Fruit fly (Drosophila melanogaster) whole organism, embryonic: ENCODE measurements around the gene SKIP.

Experiments used
- Adf1 ChIP-seq: fragments of 200-800 bp; sonication (Bioruptor generic); IDR thresholded peaks from 2 replicates; pipeline ENCODE4 v1.3.6; 2022; ENCODE audit warnings: missing biosample characterization, missing genetic modification characterization
- B-H1 ChIP-seq: fragments of 200-800 bp; sonication (Bioruptor generic); IDR thresholded peaks from 3 replicates; pipeline ENCODE4 v1.3.6; 2022; ENCODE audit warnings: missing biosample characterization, missing genetic modification characterization
- Bgb ChIP-seq: fragments of 200-800 bp; sonication (Bioruptor generic); IDR thresholded peaks from 2 replicates; pipeline ENCODE4 v1.3.6; 2022; ENCODE audit warnings: missing biosample characterization, missing genetic modification characterization; ENCODE audit not compliant: partially characterized antibody
- CG10543 ChIP-seq: fragments of 200-800 bp; sonication (Bioruptor generic); optimal IDR thresholded peaks from 3 replicates; lab custom pipeline; 2017; ENCODE audit warnings: missing biosample characterization, mild to moderate bottlenecking, missing genetic modification characterization, moderate library complexity
- CG13123 ChIP-seq: fragments of 200-800 bp; sonication (Bioruptor generic); optimal IDR thresholded peaks from 2 replicates; lab custom pipeline; 2016; ENCODE audit warnings: missing biosample characterization, missing genetic modification characterization
- CG13287 ChIP-seq: fragments of 200-800 bp; sonication (Bioruptor generic); IDR thresholded peaks from 2 replicates; pipeline ENCODE4 v1.3.6; 2022; ENCODE audit warnings: missing biosample characterization, missing genetic modification characterization; ENCODE audit not compliant: partially characterized antibody
- CG14667 ChIP-seq: fragments of 200-800 bp; sonication (Bioruptor generic); IDR thresholded peaks from 2 replicates; pipeline ENCODE4 v1.3.6; 2022; ENCODE audit warnings: missing biosample characterization, missing genetic modification characterization
- CG14710 ChIP-seq: fragments of 200-800 bp; sonication (Bioruptor generic); optimal IDR thresholded peaks from 3 replicates; lab custom pipeline; 2019; ENCODE audit warnings: missing biosample characterization, mild to moderate bottlenecking, missing genetic modification characterization, moderate library complexity
- CG15073 ChIP-seq: fragments of 200-800 bp; sonication (Bioruptor generic); optimal IDR thresholded peaks from 2 replicates; lab custom pipeline; 2016; ENCODE audit warnings: missing biosample characterization, missing genetic modification characterization
- CG15479 ChIP-seq: fragments of 200-800 bp; sonication (Bioruptor generic); optimal IDR thresholded peaks from 3 replicates; lab custom pipeline; 2019; ENCODE audit warnings: missing biosample characterization, mild to moderate bottlenecking, missing genetic modification characterization, moderate library complexity
- CG15696 ChIP-seq: fragments of 200-800 bp; sonication (Bioruptor generic); optimal IDR thresholded peaks from 2 replicates; lab custom pipeline; 2019; ENCODE audit warnings: missing biosample characterization, mild to moderate bottlenecking, missing genetic modification characterization, moderate library complexity
- CG17361 ChIP-seq: fragments of 200-800 bp; sonication (Bioruptor generic); IDR thresholded peaks from 3 replicates; pipeline ENCODE4 v1.3.6; 2022; ENCODE audit warnings: missing biosample characterization, missing genetic modification characterization
- CG18011 ChIP-seq: fragments of 200-800 bp; sonication (Bioruptor generic); optimal IDR thresholded peaks from 2 replicates; lab custom pipeline; 2017; ENCODE audit warnings: missing biosample characterization, missing genetic modification characterization, mild to moderate bottlenecking, moderate library complexity, missing genotype
- CG18262 ChIP-seq: fragments of 200-800 bp; optimal IDR thresholded peaks from 3 replicates; lab custom pipeline; 2019; ENCODE audit warnings: missing biosample characterization, mild to moderate bottlenecking, missing genetic modification characterization, moderate library complexity
- CG18476 ChIP-seq: fragments of 200-800 bp; sonication (Bioruptor generic); optimal IDR thresholded peaks from 2 replicates; lab custom pipeline; 2016; ENCODE audit warnings: missing biosample characterization, mild to moderate bottlenecking, missing genetic modification characterization
- CG18619 ChIP-seq: fragments of 200-800 bp; sonication (Bioruptor generic); optimal IDR thresholded peaks from 3 replicates; lab custom pipeline; 2017; ENCODE audit warnings: missing biosample characterization, mild to moderate bottlenecking, missing genetic modification characterization
- CG30431 ChIP-seq: fragments of 200-800 bp; sonication (Bioruptor generic); optimal IDR thresholded peaks from 2 replicates; lab custom pipeline; 2017; ENCODE audit warnings: missing biosample characterization, missing genetic modification characterization
- CG33557 ChIP-seq: fragments of 200-800 bp; sonication (Bioruptor generic); optimal IDR thresholded peaks from 2 replicates; lab custom pipeline; 2019; ENCODE audit warnings: missing biosample characterization, mild to moderate bottlenecking, missing genetic modification characterization, moderate library complexity
- CG4424 ChIP-seq: fragments of 200-800 bp; sonication (Bioruptor generic); optimal IDR thresholded peaks from 3 replicates; lab custom pipeline; 2016; ENCODE audit warnings: missing biosample characterization, missing genetic modification characterization
- CG4707 ChIP-seq: fragments of 200-800 bp; sonication (Bioruptor generic); optimal IDR thresholded peaks from 2 replicates; lab custom pipeline; 2018; ENCODE audit warnings: missing biosample characterization, mild to moderate bottlenecking, missing genetic modification characterization, moderate library complexity
- CG6683 ChIP-seq: fragments of 200-800 bp; sonication (Bioruptor generic); optimal IDR thresholded peaks from 2 replicates; lab custom pipeline; 2017; ENCODE audit warnings: missing biosample characterization, mild to moderate bottlenecking, missing genetic modification characterization, missing genetic modification reagents
- CG7745 ChIP-seq: fragments of 200-800 bp; sonication (Bioruptor generic); optimal IDR thresholded peaks from 2 replicates; lab custom pipeline; 2018; ENCODE audit warnings: missing biosample characterization, mild to moderate bottlenecking, missing genetic modification characterization, moderate library complexity
- CG7987 ChIP-seq: fragments of 200-800 bp; sonication (Bioruptor generic); optimal IDR thresholded peaks from 2 replicates; lab custom pipeline; 2018; ENCODE audit warnings: missing biosample characterization, mild to moderate bottlenecking, missing genetic modification characterization, moderate library complexity
- CG8281 ChIP-seq: fragments of 200-800 bp; sonication (Bioruptor generic); optimal IDR thresholded peaks from 2 replicates; lab custom pipeline; 2018; ENCODE audit warnings: missing biosample characterization, mild to moderate bottlenecking, missing genetic modification characterization, moderate library complexity
- CG9797 ChIP-seq: fragments of 200-800 bp; sonication (Bioruptor generic); optimal IDR thresholded peaks from 3 replicates; lab custom pipeline; 2018; ENCODE audit warnings: missing biosample characterization, mild to moderate bottlenecking, missing genetic modification characterization
- CG9817 ChIP-seq: fragments of 200-800 bp; sonication (Bioruptor generic); optimal IDR thresholded peaks from 2 replicates; lab custom pipeline; 2018; ENCODE audit warnings: missing biosample characterization, mild to moderate bottlenecking, missing genetic modification characterization, moderate library complexity
- CG9932 ChIP-seq: fragments of 200-800 bp; sonication (Bioruptor generic); IDR thresholded peaks from 2 replicates; pipeline ENCODE4 v1.3.6; 2022; ENCODE audit warnings: missing biosample characterization, missing genetic modification characterization
- CrebB ChIP-seq: fragments of 200-800 bp; sonication (Bioruptor generic); optimal IDR thresholded peaks from 3 replicates; lab custom pipeline; 2018; ENCODE audit warnings: missing biosample characterization, mild to moderate bottlenecking, missing genetic modification characterization
- HLH4C ChIP-seq: fragments of 200-800 bp; sonication (Bioruptor generic); IDR thresholded peaks from 3 replicates; pipeline ENCODE4 v1.3.6; 2022; ENCODE audit warnings: missing biosample characterization, missing genetic modification characterization; ENCODE audit not compliant: partially characterized antibody
- Hmr ChIP-seq: fragments of 200-800 bp; sonication (Bioruptor generic); optimal IDR thresholded peaks from 3 replicates; lab custom pipeline; 2017; ENCODE audit warnings: mild to moderate bottlenecking, missing biosample characterization, missing genetic modification reagents, missing genetic modification characterization
- Neu2 ChIP-seq: fragments of 200-800 bp; sonication (Bioruptor generic); optimal IDR thresholded peaks from 3 replicates; lab custom pipeline; 2016; ENCODE audit warnings: missing biosample characterization, missing genetic modification characterization, borderline replicate concordance
- Ptx1 ChIP-seq: fragments of 200-800 bp; sonication (Bioruptor generic); IDR thresholded peaks from 2 replicates; pipeline ENCODE4 v1.3.6; 2022; ENCODE audit warnings: missing biosample characterization, missing genetic modification characterization
- Side ChIP-seq: fragments of 200-800 bp; sonication (Bioruptor generic); optimal IDR thresholded peaks from 2 replicates; lab custom pipeline; 2016; ENCODE audit warnings: missing biosample characterization, missing genetic modification characterization
- Tbp ChIP-seq: fragments of >200 bp; optimal IDR thresholded peaks from 2 replicates; lab custom pipeline; 2018; ENCODE audit warnings: missing biosample characterization, missing genetic modification characterization
- ase ChIP-seq: fragments of 200-800 bp; sonication (Bioruptor generic); IDR thresholded peaks from 3 replicates; pipeline ENCODE4 v1.3.6; 2022; ENCODE audit warnings: missing biosample characterization, missing genetic modification characterization
- cad ChIP-seq: fragments of >200 bp; optimal IDR thresholded peaks from 2 replicates; lab custom pipeline; 2017; ENCODE audit warnings: missing biosample characterization, missing genetic modification characterization
- cas ChIP-seq: fragments of 200-800 bp; sonication (Bioruptor generic); IDR thresholded peaks from 2 replicates; pipeline ENCODE4 v1.3.6; 2022; ENCODE audit warnings: missing biosample characterization, missing genetic modification characterization
- cg ChIP-seq: fragments of 200-800 bp; sonication (Bioruptor generic); optimal IDR thresholded peaks from 3 replicates; lab custom pipeline; 2019; ENCODE audit warnings: missing biosample characterization, mild to moderate bottlenecking, missing genetic modification characterization, moderate library complexity
- da ChIP-seq: fragments of 200-800 bp; sonication (Bioruptor generic); optimal IDR thresholded peaks from 2 replicates; lab custom pipeline; 2016; ENCODE audit warnings: missing biosample characterization, missing genetic modification characterization
- dpn ChIP-seq, 2 experiments: fragments of 200-800 bp; sonication (Bioruptor generic); optimal IDR thresholded peaks; 3 replicates each; lab custom pipeline; 2016; ENCODE audit warnings: missing biosample characterization in 2 of 2, missing genetic modification characterization in 2 of 2
- ewg ChIP-seq: fragments of 200-800 bp; sonication (Bioruptor generic); optimal IDR thresholded peaks from 3 replicates; lab custom pipeline; 2017; ENCODE audit warnings: mild to moderate bottlenecking, missing biosample characterization, missing genetic modification reagents, missing genetic modification characterization
- insv ChIP-seq, 2 experiments: fragments of 200-800 bp; sonication (Bioruptor generic); optimal IDR thresholded peaks; 3 replicates each; lab custom pipeline; 2016 to 2018; ENCODE audit warnings: missing biosample characterization in 2 of 2, missing genetic modification characterization in 2 of 2
- kay ChIP-seq: fragments of 200-800 bp; sonication (Bioruptor generic); optimal IDR thresholded peaks from 2 replicates; lab custom pipeline; 2016; ENCODE audit warnings: missing biosample characterization, missing genetic modification characterization
- ken ChIP-seq: fragments of 200-800 bp; sonication (Bioruptor generic); IDR thresholded peaks from 3 replicates; pipeline ENCODE4 v1.3.6; 2022; ENCODE audit warnings: missing biosample characterization, missing genetic modification characterization
- lab ChIP-seq: fragments of 200-800 bp; sonication (Bioruptor generic); optimal IDR thresholded peaks from 3 replicates; lab custom pipeline; 2017; ENCODE audit warnings: missing biosample characterization, missing genetic modification characterization, mild to moderate bottlenecking, moderate library complexity, missing genetic modification reagents
- nau ChIP-seq: fragments of 200-800 bp; sonication (Bioruptor generic); optimal IDR thresholded peaks from 3 replicates; lab custom pipeline; 2017; ENCODE audit warnings: missing biosample characterization, mild to moderate bottlenecking, missing genetic modification characterization, missing genetic modification reagents
- sisA ChIP-seq: fragments of 200-800 bp; sonication (Bioruptor generic); IDR thresholded peaks from 2 replicates; pipeline ENCODE4 v1.3.6; 2022; ENCODE audit warnings: missing biosample characterization, missing genetic modification characterization
- sug ChIP-seq: fragments of 200-800 bp; optimal IDR thresholded peaks from 2 replicates; lab custom pipeline; 2019; ENCODE audit warnings: missing biosample characterization, mild to moderate bottlenecking, missing genetic modification characterization, moderate library complexity
- tio ChIP-seq: fragments of 200-800 bp; sonication (Bioruptor generic); optimal IDR thresholded peaks from 2 replicates; lab custom pipeline; 2017; ENCODE audit warnings: missing biosample characterization, missing genetic modification characterization, inconsistent platforms
- ttk ChIP-seq: fragments of 200-800 bp; sonication (Bioruptor generic); IDR thresholded peaks from 2 replicates; pipeline ENCODE4 v2.1.2; 2022; ENCODE audit warnings: missing biosample characterization, missing genetic modification characterization
- twi ChIP-seq: fragments of 200-800 bp; optimal IDR thresholded peaks from 2 replicates; lab custom pipeline; 2019; ENCODE audit warnings: missing biosample characterization, mild to moderate bottlenecking, missing genetic modification characterization, moderate library complexity

SKIP gene

dm6 chr3R:22134462-22134861, 832 bp downstream of the SKIP start (continued):
- TF ChIP-seq CG30431 (GFP tag; lab: Kevin White, UChicago) = no peak
- no peak for TF ChIP-seq CG7987 (GFP tag; lab: Kevin White, UChicago)
- no peak for TF ChIP-seq B-H1
- TF ChIP-seq Neu2 (GFP tag; lab: Kevin White, UChicago) = peak; percentile 70
- no peak for TF ChIP-seq CG9797 (GFP tag; lab: Kevin White, UChicago)
- no peak for TF ChIP-seq CG9932 (GFP tag; lab: Robert Waterston, UW)
- TF ChIP-seq lab (GFP tag; lab: Kevin White, UChicago) = no peak
- TF ChIP-seq CG15696 (tag; lab: Kevin White, UChicago) = no peak
- TF ChIP-seq nau (GFP tag; lab: Kevin White, UChicago) = no peak
- TF ChIP-seq insv (GFP tag; optimal IDR thresholded peaks at IDR 0.05; lab: Kevin White, UChicago) = no peak
- no peak for TF ChIP-seq CG13123 (GFP tag; lab: Kevin White, UChicago)
- TF ChIP-seq Hmr (GFP tag; lab: Kevin White, UChicago) = no peak
- TF ChIP-seq Ptx1 (GFP tag; lab: Robert Waterston, UW) = no peak
- TF ChIP-seq da = no peak
- no peak for TF ChIP-seq CG4424 (GFP tag; lab: Kevin White, UChicago)
- TF ChIP-seq CG14710 (tag; lab: Kevin White, UChicago) = no peak
- no peak for TF ChIP-seq kay (GFP tag; lab: Kevin White, UChicago)
- no peak for TF ChIP-seq CG17361 (GFP tag; lab: Robert Waterston, UW)
- TF ChIP-seq CG13287 (GFP tag; lab: Robert Waterston, UW) = no peak
- no peak for TF ChIP-seq CG14667 (GFP tag; lab: Robert Waterston, UW)
- TF ChIP-seq HLH4C = no peak
- TF ChIP-seq sug (tag; lab: Kevin White, UChicago) = no peak
- no peak for TF ChIP-seq Adf1 (GFP tag; lab: Robert Waterston, UW)
- no peak for TF ChIP-seq CG18011
- no peak for TF ChIP-seq CG9817 (tag; lab: Kevin White, UChicago)
- no peak for TF ChIP-seq ewg (GFP tag; lab: Kevin White, UChicago)
- TF ChIP-seq CG18476 = no peak
- no peak for TF ChIP-seq Bgb (GFP tag; lab: Robert Waterston, UW)
- TF ChIP-seq tio (GFP tag; lab: Kevin White, UChicago) = no peak
- no peak for TF ChIP-seq dpn (GFP tag; optimal IDR thresholded peaks at IDR 0.05; lab: Kevin White, UChicago)
- TF ChIP-seq cas (GFP tag; lab: Robert Waterston, UW) = no peak
- TF ChIP-seq twi (tag; lab: Kevin White, UChicago) = peak; percentile 76
- TF ChIP-seq Tbp (GFP tag; lab: Kevin White, UChicago) = no peak
- no peak for TF ChIP-seq ase (GFP tag; lab: Robert Waterston, UW)
- TF ChIP-seq CG7745 = peak; percentile 10
- TF ChIP-seq CG15479 = peak; percentile 8
- TF ChIP-seq ken = no peak
- TF ChIP-seq ttk (GFP tag; lab: Robert Waterston, UW) = no peak
- peak; percentile 25 for TF ChIP-seq cad (GFP tag; lab: Kevin White, UChicago)
- TF ChIP-seq CG6683 (GFP tag; lab: Kevin White, UChicago) = no peak
- TF ChIP-seq CG18262 (tag; lab: Kevin White, UChicago) = no peak
- TF ChIP-seq CG33557 (GFP tag; lab: Kevin White, UChicago) = no peak
- no peak for TF ChIP-seq Side (GFP tag; lab: Kevin White, UChicago)
- TF ChIP-seq CG10543 (GFP tag; lab: Kevin White, UChicago) = no peak
- no peak for TF ChIP-seq sisA (GFP tag; lab: Robert Waterston, UW)
- no peak for TF ChIP-seq CG4707 (GFP tag; lab: Kevin White, UChicago)
- peak; percentile 73 for TF ChIP-seq cg (GFP tag; lab: Kevin White, UChicago)
- peak; percentile 2 for TF ChIP-seq CG8281
- no peak for TF ChIP-seq CG15073 (GFP tag; lab: Kevin White, UChicago)
- TF ChIP-seq CrebB = no peak
- TF ChIP-seq CG18619 = no peak
